Fruit fly (Drosophila melanogaster) whole organism, embryonic: ENCODE results near the gene Cyp12a5.

Experiments used
- CG17612 ChIP-seq: fragments of 200-800 bp; sonication (Bioruptor generic); IDR thresholded peaks from 2 replicates; pipeline ENCODE4 v1.3.6; 2022; ENCODE audit warnings: missing biosample characterization, missing genetic modification characterization
- CG2120 ChIP-seq: fragments of 200-800 bp; sonication (Bioruptor generic); optimal IDR thresholded peaks from 3 replicates; lab custom pipeline; 2016; ENCODE audit warnings: missing biosample characterization, missing genetic modification characterization
- CG34224 ChIP-seq: fragments of 200-800 bp; sonication (Bioruptor generic); IDR thresholded peaks from 3 replicates; pipeline ENCODE4 v1.3.6; 2022; ENCODE audit warnings: missing biosample characterization, missing genetic modification characterization; ENCODE audit not compliant: partially characterized antibody
- CG8478 ChIP-seq: fragments of >200 bp; optimal IDR thresholded peaks from 2 replicates; lab custom pipeline; 2018
- Elba2 ChIP-seq: fragments of 200-800 bp; sonication (Bioruptor generic); optimal IDR thresholded peaks from 3 replicates; lab custom pipeline; 2016; ENCODE audit warnings: missing biosample characterization, missing genetic modification characterization
- Hand ChIP-seq: fragments of 200-800 bp; sonication (Bioruptor generic); optimal IDR thresholded peaks from 2 replicates; lab custom pipeline; 2017; ENCODE audit warnings: mild to moderate bottlenecking, missing biosample characterization, missing genetic modification reagents, missing genetic modification characterization
- Poxn ChIP-seq: fragments of 200-800 bp; sonication (Bioruptor generic); IDR thresholded peaks from 2 replicates; pipeline ENCODE4 v1.3.6; 2022; ENCODE audit warnings: missing biosample characterization, missing genetic modification characterization
- Sox102F ChIP-seq: fragments of 200-800 bp; sonication (Bioruptor generic); optimal IDR thresholded peaks from 2 replicates; lab custom pipeline; 2018; ENCODE audit warnings: missing biosample characterization, mild to moderate bottlenecking, missing genetic modification characterization, moderate library complexity
- dmrt99B ChIP-seq: fragments of 200-800 bp; sonication (Bioruptor generic); optimal IDR thresholded peaks from 2 replicates; lab custom pipeline; 2018; ENCODE audit warnings: missing biosample characterization, mild to moderate bottlenecking, missing genetic modification characterization, moderate library complexity
- dpn ChIP-seq, 2 experiments: fragments of 200-800 bp; sonication (Bioruptor generic); optimal IDR thresholded peaks; 3 replicates each; lab custom pipeline; 2016; ENCODE audit warnings: missing biosample characterization in 2 of 2, missing genetic modification characterization in 2 of 2
- pita ChIP-seq: fragments of 200-800 bp; sonication (Bioruptor generic); optimal IDR thresholded peaks from 2 replicates; lab custom pipeline; 2017; ENCODE audit warnings: missing biosample characterization, mild to moderate bottlenecking, missing genetic modification characterization

DNA sequence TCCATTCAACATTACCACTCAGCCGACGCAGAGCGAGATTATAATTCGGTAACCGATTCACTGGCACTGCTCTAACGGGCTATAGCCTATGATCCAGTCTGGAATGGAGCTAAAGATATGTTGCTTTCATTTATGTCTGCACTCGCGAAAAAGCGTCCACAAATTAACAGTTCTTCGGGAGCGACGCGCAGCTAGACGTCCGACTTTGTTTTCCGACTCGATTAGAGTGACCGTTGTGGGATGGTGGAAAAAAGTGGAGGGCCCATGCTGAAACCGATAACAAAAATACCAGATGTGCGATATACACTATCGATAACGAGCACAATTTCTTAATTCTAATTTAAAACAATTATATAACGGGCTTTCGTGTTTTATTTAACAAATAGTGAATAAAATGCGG is 38.4 kb upstream of the Cyp12a5 start, which contains the start of gene cdi:
- TF ChIP-seq Elba2 (GFP tag; lab: Kevin White, UChicago) (no peak), Sox102F (no peak), CG2120 (GFP tag; lab: Kevin White, UChicago) (no peak), pita (GFP tag; lab: Kevin White, UChicago) (no peak), Hand (GFP tag; lab: Kevin White, UChicago) (no peak), dmrt99B (tag; lab: Kevin White, UChicago) (no peak), CG8478 (lab: Kevin White, UChicago) (no peak), CG17612 (no peak), CG34224 (peak; percentile 67), Poxn (GFP tag; lab: Robert Waterston, UW) (no peak), dpn (GFP tag; optimal IDR thresholded peaks at IDR 0.05; lab: Kevin White, UChicago) (peak in 1 of 2 experiments; percentile 4)
